Worm (Caenorhabditis elegans) whole organism, dauer: Measurements from ENCODE around the gene scav-3.

Source experiments
- unc-62 ChIP-seq: sonication (generic microtip); optimal IDR thresholded peaks from 2 replicates; lab custom pipeline; 2017; ENCODE audit warnings: missing biosample characterization, missing genetic modification reagents, missing genetic modification characterization

The scav-3 gene

ce11 chrIII:12456801-12457647 lies at the start of gene scav-3, which contains the start of gene Y49E10.21:
TSS of gene scav-3 (minus strand) at chrIII:12456850.
TSS of gene Y49E10.21 (plus strand) at chrIII:12457597.
- no peak for TF ChIP-seq unc-62

ce11 chrIII:12499245-12499644 lies 42.6 kb upstream of the scav-3 start, which contains the start of gene sql-1:
TSS of gene sql-1 (plus strand) at chrIII:12499557.
- no peak for TF ChIP-seq unc-62

- no peak for TF ChIP-seq unc-62
Observed at ce11 chrIII:12496449-12496848, 39.8 kb upstream of the scav-3 start, which contains the start of gene herd-1. TSS of gene herd-1 (plus strand) at chrIII:12496538.

ce11 chrIII:12495594-12496096 lies 39.0 kb upstream of the scav-3 start, which contains the start of the genes Y111B2A.1 and Y111B2A.2:
TSS of gene Y111B2A.1 (minus strand) at chrIII:12495644.
TSS of gene Y111B2A.2 (plus strand) at chrIII:12496086.
- TF ChIP-seq unc-62 = no peak

- no peak for TF ChIP-seq unc-62
Observed at ce11 chrIII:12491984-12492383, 35.3 kb upstream of the scav-3 start, which contains the start of gene Y49E10.25. TSS of gene Y49E10.25 (minus strand) at chrIII:12492084.

- no peak for TF ChIP-seq unc-62
Observed at ce11 chrIII:12484432-12484831, 27.8 kb upstream of the scav-3 start, which contains the start of gene arrd-16. TSS of gene arrd-16 (plus strand) at chrIII:12484732.

- TF ChIP-seq unc-62 = no peak
Observed at ce11 chrIII:12472497-12472896, 15.8 kb upstream of the scav-3 start, which contains the start of gene cccp-1. TSS of gene cccp-1 (plus strand) at chrIII:12472873.

ce11 chrIII:12470589-12470988 lies 13.9 kb upstream of the scav-3 start:
- no peak for TF ChIP-seq unc-62

- TF ChIP-seq unc-62 = no peak
Observed at ce11 chrIII:12469800-12470199, 13.2 kb upstream of the scav-3 start.

ce11 chrIII:12468869-12469268 lies 12.2 kb upstream of the scav-3 start, which contains the start of gene Y49E10.29:
TSS of gene Y49E10.29 (plus strand) at chrIII:12469169.
- TF ChIP-seq unc-62 = no peak

- TF ChIP-seq unc-62 = no peak
Observed at ce11 chrIII:12466310-12466709, 9.7 kb upstream of the scav-3 start, which contains the start of gene pstk-1. TSS of gene pstk-1 (plus strand) at chrIII:12466610.

- TF ChIP-seq unc-62 = no peak
Observed at ce11 chrIII:12458970-12459369, 2.3 kb upstream of the scav-3 start.

- TF ChIP-seq unc-62 = no peak
Observed at ce11 chrIII:12455651-12456420, 814 bp downstream of the scav-3 start.

- no peak for TF ChIP-seq unc-62
Observed at ce11 chrIII:12453785-12454184, 2.9 kb downstream of the scav-3 start.

ce11 chrIII:12453315-12453714 lies 3.3 kb downstream of the scav-3 start, which contains the start of gene ani-1:
TSS of gene ani-1 (minus strand) at chrIII:12453375.
- TF ChIP-seq unc-62 = no peak

- TF ChIP-seq unc-62 = no peak
Observed at ce11 chrIII:12445991-12446502, 10.6 kb downstream of the scav-3 start, which contains the start of gene Y49E10.18. TSS of gene Y49E10.18 (minus strand) at chrIII:12446106.
